Worm (Caenorhabditis elegans): ENCODE data around the gene ddr-1.

The ddr-1 gene

ce11 chrX:5447941-5448340 lies 13.1 kb upstream of the ddr-1 start, which contains the start of gene C25F6.8:
Gene C25F6.8 (plus strand): TSS chrX:5448241.
- TF ChIP-seq dmd-8 (GFP tag; IDR thresholded peaks at IDR 0.05) (no peak), tra-1 (GFP tag; IDR thresholded peaks at IDR 0.05) (no peak), dve-1 (tag; optimal IDR thresholded peaks at IDR 0.05; ENCODE audit: insufficient read depth) (no peak), saeg-2 (GFP tag; IDR thresholded peaks at IDR 0.05) (no peak), madf-9 (GFP tag; conservative IDR thresholded peaks at IDR 0.05) (no peak), hmg-1.1 (GFP tag; IDR thresholded peaks at IDR 0.05) (no peak), nhr-25 (tag; optimal IDR thresholded peaks at IDR 0.05; ENCODE audit: borderline replicate concordance, insufficient read depth) (no peak), spr-1 (tag; optimal IDR thresholded peaks at IDR 0.05) (no peak), F37D6.2 (tag; optimal IDR thresholded peaks at IDR 0.05) (no peak), unc-39 (tag; optimal IDR thresholded peaks at IDR 0.05) (no peak), nhr-77 (tag; optimal IDR thresholded peaks at IDR 0.05) (no peak), attf-4 (tag; optimal IDR thresholded peaks at IDR 0.05) (no peak)

DNA sequence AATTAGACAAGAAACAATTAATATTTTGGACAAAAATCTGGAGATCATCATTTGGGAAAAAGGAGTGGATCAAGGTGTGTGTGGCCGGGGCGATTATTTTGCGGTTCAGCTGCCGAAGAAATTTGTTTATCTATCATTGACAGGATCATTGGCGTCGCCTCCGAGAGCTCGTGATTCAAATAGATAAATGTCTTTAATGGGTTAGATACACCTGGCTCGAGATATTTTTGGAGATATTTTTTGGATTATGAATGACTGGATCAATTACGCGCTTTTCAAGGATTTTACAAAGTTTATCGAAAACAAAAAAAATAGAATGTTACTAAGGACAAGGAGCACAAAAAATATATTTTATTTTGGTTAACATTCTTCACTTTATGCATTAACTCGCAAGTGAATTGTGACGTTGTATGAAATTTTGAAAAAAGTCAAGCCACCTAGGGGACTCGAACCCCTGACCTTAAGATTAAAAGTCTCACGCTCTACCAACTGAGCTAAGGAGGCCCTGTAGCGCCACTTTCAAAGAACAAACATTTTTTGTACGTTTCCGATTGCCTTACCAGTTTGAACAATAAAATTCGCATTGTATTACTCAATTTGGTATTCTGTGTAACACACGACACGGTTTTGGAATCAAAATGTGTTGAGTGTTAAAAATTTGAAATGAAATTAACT lies 10.1 kb upstream of the ddr-1 start, which contains the start of gene C25F6.6:
TSS of gene C25F6.6 (minus strand) at position 51 of the 675 bp plus-strand sequence.
- TF ChIP-seq T20F7.1 (GFP tag; optimal IDR thresholded peaks at IDR 0.05): peak; percentile 18
- no peak for TF ChIP-seq Y105C5A.15 (GFP tag; IDR thresholded peaks at IDR 0.05)
- peak; percentile 11 for TF ChIP-seq duxl-1 (tag; optimal IDR thresholded peaks at IDR 0.05; ENCODE audit: poor library complexity)
- peak; percentile 61; the same call in 1 of the 2 replicates for TF ChIP-seq nhr-41 (GFP tag; IDR thresholded peaks at IDR 0.05)
- no peak for TF ChIP-seq egl-43 (GFP tag; IDR thresholded peaks at IDR 0.05)
- 0 out of 4 replicates have a peak, but pooled peaks of 1 of the 2 experiments have one; percentile 33 for TF ChIP-seq madf-5 (GFP tag; IDR thresholded peaks at IDR 0.05)
- peak; percentile 84 for TF ChIP-seq lim-7 (GFP tag; IDR thresholded peaks at IDR 0.05)
- peak; percentile 29 for TF ChIP-seq unc-130 (GFP tag; optimal IDR thresholded peaks at IDR 0.05)
- TF ChIP-seq unc-39 (tag; optimal IDR thresholded peaks at IDR 0.05): no peak
- no peak for TF ChIP-seq cey-2 (tag; optimal IDR thresholded peaks at IDR 0.05; ENCODE audit: borderline replicate concordance, insufficient read depth)
- TF ChIP-seq hlh-30 (tag; optimal IDR thresholded peaks at IDR 0.05; ENCODE audit: insufficient read depth): peak; percentile 0
- peak; percentile 6 for TF ChIP-seq aha-1 (tag)
- TF ChIP-seq mes-2 (tag; optimal IDR thresholded peaks at IDR 0.05; ENCODE audit: poor library complexity, severe bottlenecking): peak; percentile 67
- TF ChIP-seq hlh-11 (tag; optimal IDR thresholded peaks at IDR 0.05): peak; percentile 14
- peak in 1 of 2 experiments; percentile 61 for TF ChIP-seq daf-16 (GFP tag; optimal IDR thresholded peaks at IDR 0.05)
- TF ChIP-seq daf-16 (tag; optimal IDR thresholded peaks at IDR 0.05): peak; percentile 57
- TF ChIP-seq vab-7 (GFP tag; IDR thresholded peaks at IDR 0.05): peak; percentile 57; the same call in 1 of the 2 replicates
- peak; percentile 68; the same call in 1 of the 2 replicates for TF ChIP-seq pha-4 (GFP tag; IDR thresholded peaks at IDR 0.05)
- no peak for TF ChIP-seq pha-4 (tag; optimal IDR thresholded peaks at IDR 0.05)
- peak; percentile 54 for TF ChIP-seq dve-1 (tag; optimal IDR thresholded peaks at IDR 0.05; ENCODE audit: insufficient read depth)
- TF ChIP-seq arid-1 (GFP tag; conservative IDR thresholded peaks at IDR 0.05): peak; percentile 49; the same call in 1 of the 2 replicates
- no peak; the same call in 1 of the 2 replicates for TF ChIP-seq dmd-6 (GFP tag; IDR thresholded peaks at IDR 0.05)
- TF ChIP-seq unc-62 (GFP tag; optimal IDR thresholded peaks at IDR 0.05 in 1 of 2): peak in 1 of 2 experiments; percentile 64
- TF ChIP-seq unc-62 (tag; optimal IDR thresholded peaks at IDR 0.05): no peak
- TF ChIP-seq zip-2 (tag; optimal IDR thresholded peaks at IDR 0.05): peak; percentile 10
- TF ChIP-seq spr-3 (GFP tag; optimal IDR thresholded peaks at IDR 0.05): no peak
- no peak for TF ChIP-seq ztf-11 (tag; optimal IDR thresholded peaks at IDR 0.05)
- TF ChIP-seq nhr-6 (tag; optimal IDR thresholded peaks at IDR 0.05): peak; percentile 63
- no peak for TF ChIP-seq ZK546.5 (tag; optimal IDR thresholded peaks at IDR 0.05)
- TF ChIP-seq snpc-1.2 (GFP tag; IDR thresholded peaks at IDR 0.05): peak; percentile 84
